Worm (Caenorhabditis elegans) whole organism, L4 larva: ENCODE results near the gene hsp-16.2.

Experiments used
- F10B5.3 ChIP-seq: sonication (generic microtip); optimal IDR thresholded peaks from 2 replicates; lab custom pipeline; 2016; ENCODE audit warnings: mild to moderate bottlenecking, missing genetic modification characterization, missing compliant biosample characterization
- F37D6.2 ChIP-seq: sonication (generic microtip); optimal IDR thresholded peaks from 2 replicates; lab custom pipeline; 2016; ENCODE audit warnings: mild to moderate bottlenecking, missing genetic modification characterization, missing compliant biosample characterization
- R02D3.7 ChIP-seq: fragments of 150-350 bp; sonication (generic microtip); optimal IDR thresholded peaks from 3 replicates; lab custom pipeline; 2014; ENCODE audit warnings: missing biosample characterization, missing genetic modification characterization
- Y5F2A.4 ChIP-seq: fragments of 200-800 bp; sonication (Bioruptor generic); optimal IDR thresholded peaks from 2 replicates; lab custom pipeline; 2018; ENCODE audit warnings: mild to moderate bottlenecking, missing genetic modification characterization, missing compliant biosample characterization
- Y75B8A.6 ChIP-seq: fragments of 200-800 bp; sonication (Bioruptor generic); IDR thresholded peaks from 2 replicates; pipeline ENCODE4 v1.3.6; 2022; ENCODE audit warnings: missing genetic modification reagents, missing genetic modification characterization, missing compliant biosample characterization
- ceh-32 ChIP-seq: sonication (generic microtip); optimal IDR thresholded peaks from 2 replicates; lab custom pipeline; 2016; ENCODE audit warnings: mild to moderate bottlenecking, missing genetic modification characterization, missing compliant biosample characterization; ENCODE audit not compliant: poor library complexity
- ceh-82 ChIP-seq: sonication (generic microtip); optimal IDR thresholded peaks from 2 replicates; lab custom pipeline; 2017; ENCODE audit warnings: missing biosample characterization, missing genetic modification characterization
- ces-1 ChIP-seq: fragments of 150-350 bp; sonication (generic microtip); optimal IDR thresholded peaks from 4 replicates; lab custom pipeline; 2014; ENCODE audit warnings: missing biosample characterization, missing genetic modification reagents, missing genetic modification characterization
- cey-2 ChIP-seq: sonication (generic microtip); optimal IDR thresholded peaks from 3 replicates; lab custom pipeline; 2017; ENCODE audit warnings: missing genetic modification characterization, mild to moderate bottlenecking, missing compliant biosample characterization, antibody characterized with exemption, borderline replicate concordance; ENCODE audit not compliant: insufficient read depth
- ctbp-1 ChIP-seq: fragments of 200-800 bp; sonication (Bioruptor generic); IDR thresholded peaks from 2 replicates; pipeline ENCODE4 v1.3.6; 2022; ENCODE audit warnings: missing genetic modification reagents, missing genetic modification characterization, missing compliant biosample characterization
- daf-12 ChIP-seq: fragments of 150-350 bp; optimal IDR thresholded peaks from 2 replicates; lab custom pipeline; 2014; ENCODE audit warnings: missing biosample characterization, missing genetic modification reagents, missing genetic modification characterization
- daf-16 ChIP-seq, 3 experiments: sonication (generic microtip); optimal IDR thresholded peaks; 2 replicates each; lab custom pipeline; 2016 to 2017; ENCODE audit warnings: missing genetic modification characterization in 3 of 3, missing genetic modification reagents in 3 of 3, mild to moderate bottlenecking in 2 of 3, missing compliant biosample characterization in 2 of 3, missing biosample characterization in 1 of 3, moderate library complexity in 1 of 3
- daf-19 ChIP-seq: fragments of 200-800 bp; sonication (Bioruptor generic); conservative IDR thresholded peaks from 2 replicates; pipeline ENCODE4 v1.3.6; 2022; ENCODE audit warnings: missing genetic modification characterization, missing compliant biosample characterization
- duxl-1 ChIP-seq: sonication (generic microtip); optimal IDR thresholded peaks from 2 replicates; lab custom pipeline; 2016; ENCODE audit warnings: mild to moderate bottlenecking, missing genetic modification characterization, moderate library complexity, missing compliant biosample characterization; ENCODE audit not compliant: poor library complexity
- dve-1 ChIP-seq: sonication (generic microtip); optimal IDR thresholded peaks from 2 replicates; lab custom pipeline; 2017; ENCODE audit warnings: antibody characterized with exemption, mild to moderate bottlenecking, missing genetic modification characterization, missing compliant biosample characterization; ENCODE audit not compliant: insufficient read depth
- fos-1 ChIP-seq: fragments of 150-350 bp; optimal IDR thresholded peaks from 2 replicates; lab custom pipeline; 2014; ENCODE audit warnings: missing biosample characterization, missing genetic modification characterization
- gei-8 ChIP-seq: fragments of 200-800 bp; sonication (Bioruptor generic); optimal IDR thresholded peaks from 2 replicates; lab custom pipeline; 2018; ENCODE audit warnings: mild to moderate bottlenecking, missing genetic modification characterization, missing compliant biosample characterization
- hmg-1.1 ChIP-seq: fragments of 200-800 bp; sonication (Bioruptor generic); IDR thresholded peaks from 2 replicates; pipeline ENCODE4 v1.3.6; 2022; ENCODE audit warnings: missing genetic modification reagents, missing genetic modification characterization, missing compliant biosample characterization
- lin-13 ChIP-seq: fragments of 150-350 bp; optimal IDR thresholded peaks from 2 replicates; lab custom pipeline; 2014; ENCODE audit warnings: missing biosample characterization, missing genetic modification reagents, missing genetic modification characterization
- lin-15B ChIP-seq: fragments of 150-350 bp; sonication (generic microtip); optimal IDR thresholded peaks from 3 replicates; lab custom pipeline; 2014; ENCODE audit warnings: missing biosample characterization, missing genetic modification characterization
- lin-38 ChIP-seq: fragments of 200-800 bp; sonication (Bioruptor generic); IDR thresholded peaks from 2 replicates; pipeline ENCODE4 v1.3.6; 2022; ENCODE audit warnings: missing genetic modification reagents, missing genetic modification characterization, missing compliant biosample characterization
- lir-3 ChIP-seq: sonication (generic microtip); optimal IDR thresholded peaks from 2 replicates; lab custom pipeline; 2016; ENCODE audit warnings: mild to moderate bottlenecking, missing genetic modification characterization, missing compliant biosample characterization
- mdl-1 ChIP-seq, 2 experiments: fragments of 150-350 bp in 1 of 2; sonication (generic microtip) in 1 of 2; optimal IDR thresholded peaks; 2 replicates each; lab custom pipeline; 2014 to 2017; ENCODE audit warnings: missing biosample characterization in 2 of 2, missing genetic modification characterization in 2 of 2
- mxl-3 ChIP-seq: fragments of 200-800 bp; sonication (Bioruptor generic); optimal IDR thresholded peaks from 2 replicates; lab custom pipeline; 2018; ENCODE audit warnings: mild to moderate bottlenecking, missing genetic modification characterization, missing compliant biosample characterization
- nhr-11 ChIP-seq: fragments of 150-350 bp; optimal IDR thresholded peaks from 2 replicates; lab custom pipeline; 2014; ENCODE audit warnings: missing biosample characterization, missing genetic modification characterization
- nhr-111 ChIP-seq: fragments of 200-800 bp; sonication (Bioruptor generic); optimal IDR thresholded peaks from 2 replicates; lab custom pipeline; 2018; ENCODE audit warnings: mild to moderate bottlenecking, missing genetic modification characterization, missing compliant biosample characterization
- nhr-237 ChIP-seq: sonication (generic microtip); optimal IDR thresholded peaks from 2 replicates; lab custom pipeline; 2017; ENCODE audit warnings: missing biosample characterization, missing genetic modification characterization
- nhr-25 ChIP-seq: sonication (generic microtip); optimal IDR thresholded peaks from 2 replicates; lab custom pipeline; 2017; ENCODE audit warnings: missing genetic modification characterization, mild to moderate bottlenecking, missing compliant biosample characterization, antibody characterized with exemption, moderate library complexity, borderline replicate concordance; ENCODE audit not compliant: insufficient read depth
- nhr-28 ChIP-seq: fragments of 150-350 bp; optimal IDR thresholded peaks from 2 replicates; lab custom pipeline; 2014; ENCODE audit warnings: missing biosample characterization, missing genetic modification characterization
- nhr-41 ChIP-seq: fragments of 200-800 bp; sonication (Bioruptor generic); IDR thresholded peaks from 2 replicates; pipeline ENCODE4 v1.3.6; 2022; ENCODE audit warnings: missing genetic modification reagents, missing genetic modification characterization, missing compliant biosample characterization
- nhr-42 ChIP-seq: fragments of 200-800 bp; sonication (Bioruptor generic); IDR thresholded peaks from 2 replicates; pipeline ENCODE4 v1.3.6; 2022; ENCODE audit warnings: missing genetic modification characterization, missing compliant biosample characterization
- nhr-48 ChIP-seq: sonication (generic microtip); optimal IDR thresholded peaks from 2 replicates; lab custom pipeline; 2016; ENCODE audit warnings: mild to moderate bottlenecking, missing genetic modification characterization, missing compliant biosample characterization
- pha-4 ChIP-seq, 2 experiments: fragments of 150-350 bp in 1 of 2; fragments of 200-800 bp in 1 of 2; sonication (Bioruptor generic) in 1 of 2; IDR thresholded peaks in 1 of 2; optimal IDR thresholded peaks in 1 of 2; 2 replicates each; pipeline versions ENCODE4 v1.3.6 to Lab custom; 2014 to 2022; ENCODE audit warnings: missing genetic modification characterization in 2 of 2, missing genetic modification reagents in 2 of 2, missing biosample characterization in 1 of 2, missing compliant biosample characterization in 1 of 2
- pqm-1 ChIP-seq: sonication (generic microtip); optimal IDR thresholded peaks from 2 replicates; lab custom pipeline; 2017; ENCODE audit warnings: missing biosample characterization, missing genetic modification characterization
- saeg-2 ChIP-seq: fragments of 200-800 bp; sonication (Bioruptor generic); IDR thresholded peaks from 2 replicates; pipeline ENCODE4 v1.3.6; 2022; ENCODE audit warnings: missing genetic modification reagents, missing genetic modification characterization, missing compliant biosample characterization
- sdz-12 ChIP-seq: fragments of 200-800 bp; sonication (Bioruptor generic); optimal IDR thresholded peaks from 2 replicates; lab custom pipeline; 2018; ENCODE audit warnings: mild to moderate bottlenecking, missing genetic modification characterization, missing compliant biosample characterization
- set-16 ChIP-seq: fragments of 200-800 bp; sonication (Bioruptor generic); IDR thresholded peaks from 2 replicates; pipeline ENCODE4 v1.3.6; 2022; ENCODE audit warnings: missing genetic modification reagents, missing genetic modification characterization, missing compliant biosample characterization
- snpc-4 ChIP-seq: fragments of 150-350 bp; optimal IDR thresholded peaks from 2 replicates; lab custom pipeline; 2014; ENCODE audit warnings: missing biosample characterization, missing genetic modification characterization
- tag-97 ChIP-seq: fragments of 200-800 bp; sonication (Bioruptor generic); IDR thresholded peaks from 2 replicates; pipeline ENCODE4 v1.3.6; 2022; ENCODE audit warnings: missing genetic modification characterization, missing compliant biosample characterization
- unc-130 ChIP-seq: sonication (generic microtip); optimal IDR thresholded peaks from 2 replicates; lab custom pipeline; 2016; ENCODE audit warnings: missing genetic modification reagents, missing genetic modification characterization, missing compliant biosample characterization
- unc-62 ChIP-seq, 3 experiments: fragments of 150-350 bp in 1 of 3; sonication (generic microtip); optimal IDR thresholded peaks in 2 of 3; peaks in 1 of 3; 1 replicate in 1 of 3; 2 replicates in 2 of 3; lab custom pipeline; 2014 to 2017; ENCODE audit warnings: missing biosample characterization in 3 of 3, missing genetic modification characterization in 3 of 3, missing genetic modification reagents in 3 of 3, missing genotype in 1 of 3
- zip-11 ChIP-seq: fragments of 200-800 bp; sonication (Bioruptor generic); IDR thresholded peaks from 2 replicates; pipeline ENCODE4 v1.3.6; 2022; ENCODE audit warnings: missing genetic modification characterization, missing compliant biosample characterization
- ztf-7 ChIP-seq: fragments of 150-350 bp; optimal IDR thresholded peaks from 2 replicates; lab custom pipeline; 2014; ENCODE audit warnings: missing biosample characterization, missing genetic modification characterization

The hsp-16.2 gene

DNA sequence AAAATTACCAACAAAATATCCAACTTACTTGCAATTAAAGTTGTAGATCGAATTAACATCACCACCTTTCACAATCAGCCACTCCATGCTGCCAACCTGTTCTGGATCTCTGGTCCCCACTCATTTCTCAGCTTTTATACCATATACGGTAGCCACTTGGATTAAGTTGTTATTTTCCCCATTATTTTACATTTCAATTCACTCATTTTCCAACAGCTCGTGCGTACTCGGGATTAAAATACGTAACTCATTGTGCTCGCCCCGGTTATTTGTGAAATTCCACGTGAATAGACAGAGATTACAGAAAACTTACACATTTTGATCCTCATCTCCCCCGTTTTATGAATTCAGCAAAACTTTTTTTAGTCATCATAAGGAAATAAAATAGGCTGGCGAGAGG, 1.7 kb downstream of the hsp-16.2 start, which contains the start of gene srt-41:
Gene srt-41, minus strand, starts transcription at position 101 of the 400 bp plus-strand sequence.
- TF ChIP-seq zip-11 (no peak), ces-1 (GFP tag; lab: Kevin White, UChicago) (no peak), set-16 (GFP tag; lab: Robert Waterston, UW) (no peak), nhr-41 (GFP tag; lab: Robert Waterston, UW) (no peak), daf-16 (GFP tag; optimal IDR thresholded peaks at IDR 0.05; lab: Kevin White, UChicago) (no peak), daf-16 (tag; optimal IDR thresholded peaks at IDR 0.05; lab: Kevin White, UChicago) (no peak), sdz-12 (GFP tag; lab: Kevin White, UChicago) (no peak), Y5F2A.4 (GFP tag; lab: Kevin White, UChicago) (no peak), nhr-25 (tag; lab: Kevin White, UChicago) (no peak), lin-38 (no peak), ctbp-1 (GFP tag; lab: Robert Waterston, UW) (no peak), nhr-42 (no peak), hmg-1.1 (GFP tag; lab: Robert Waterston, UW) (no peak), duxl-1 (no peak), gei-8 (GFP tag; lab: Kevin White, UChicago) (no peak)
- TF ChIP-seq, all 104 proteins: peak for 0

DNA sequence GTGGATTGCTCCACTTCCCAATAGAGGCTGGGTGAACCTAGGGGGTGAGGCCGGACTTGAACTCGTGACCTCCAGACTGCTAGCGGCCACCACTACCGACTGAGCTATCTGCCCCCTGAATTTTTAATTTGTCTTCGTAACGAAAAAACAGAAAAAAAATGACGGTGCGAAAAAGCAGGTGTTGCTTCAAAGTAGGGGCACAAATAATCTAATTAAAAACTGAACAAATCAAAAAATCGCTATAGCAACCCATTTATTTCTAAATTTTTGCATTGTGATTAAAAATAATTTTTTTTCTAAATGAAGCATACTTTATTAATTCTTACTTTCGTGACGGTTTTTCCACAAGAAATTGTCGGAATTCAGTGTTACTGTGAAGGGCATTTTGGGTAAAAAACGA, 6.9 kb downstream of the hsp-16.2 start, which contains the start of gene F36H9.10:
Gene F36H9.10, plus strand, starts transcription at position 301 of the 400 bp plus-strand sequence.
- TF ChIP-seq unc-130 (GFP tag; lab: Kevin White, UChicago) (no peak), lin-13 (GFP tag; lab: Kevin White, UChicago) (no peak), ceh-32 (tag; lab: Kevin White, UChicago) (no peak), set-16 (GFP tag; lab: Robert Waterston, UW) (0 out of 2 replicates have a peak, but pooled peaks have one; percentile 28), lin-15B (tag; lab: Kevin White, UChicago) (no peak), dve-1 (no peak)

DNA sequence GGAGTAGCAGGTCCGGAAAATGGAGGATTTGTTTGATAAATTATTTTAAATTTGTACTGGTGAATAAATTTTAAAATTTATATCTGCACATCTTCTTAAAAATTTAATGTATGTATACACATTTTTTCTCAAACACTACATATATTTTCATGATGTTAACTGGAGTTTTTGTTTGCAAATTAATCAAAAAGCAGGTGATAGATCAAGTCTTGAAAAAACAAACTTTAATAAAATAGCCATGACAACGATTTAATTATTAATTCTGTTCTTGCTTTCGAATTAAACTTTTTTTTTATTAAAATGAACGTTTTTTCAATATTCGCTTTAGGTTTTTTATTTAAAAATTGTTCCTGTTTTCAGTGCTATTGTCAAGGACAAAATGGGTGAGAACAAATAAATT, 10.5 kb downstream of the hsp-16.2 start, which contains the start of gene F36H9.1:
Gene F36H9.1, plus strand, starts transcription at position 301 of the 400 bp plus-strand sequence.
- TF ChIP-seq fos-1 (no peak), tag-97 (GFP tag; lab: Robert Waterston, UW) (no peak), nhr-11 (tag; lab: Kevin White, UChicago) (no peak), pqm-1 (no peak), daf-19 (GFP tag; lab: Robert Waterston, UW) (no peak), nhr-111 (GFP tag; lab: Kevin White, UChicago) (no peak)

DNA sequence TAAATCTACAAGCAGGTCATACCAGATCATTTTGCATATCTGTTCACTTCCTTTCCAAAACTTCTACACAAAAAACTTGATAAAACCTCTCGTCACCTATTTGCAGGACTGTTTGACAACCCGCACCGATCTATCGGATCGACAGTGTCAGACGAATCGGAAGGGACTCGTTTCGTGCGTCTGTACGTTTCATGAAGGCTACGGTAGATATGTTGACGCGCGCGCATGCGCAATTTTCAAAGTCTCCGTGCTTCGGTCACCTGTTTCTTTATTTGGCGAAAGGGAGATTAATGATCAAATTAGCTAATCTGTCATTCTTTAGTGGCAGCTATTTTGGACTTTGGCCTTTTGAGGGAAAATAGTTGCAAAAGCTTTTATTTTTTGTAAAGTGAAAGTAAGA, 15.3 kb downstream of the hsp-16.2 start:
- TF ChIP-seq unc-62 (GFP tag; optimal IDR thresholded peaks at IDR 0.05 in 1 of 2; lab: Kevin White, UChicago) = peak in 1 of 2 experiments; percentile 73
- TF ChIP-seq unc-62 (tag; optimal IDR thresholded peaks at IDR 0.05; lab: Kevin White, UChicago) = no peak
- TF ChIP-seq nhr-28 (tag; lab: Kevin White, UChicago) = peak; percentile 54
- peak; percentile 67 for TF ChIP-seq mxl-3 (GFP tag; lab: Kevin White, UChicago)
- TF ChIP-seq mdl-1 (tag; optimal IDR thresholded peaks at IDR 0.05; lab: Kevin White, UChicago) = peak in 1 of 2 experiments; percentile 54
- no peak for TF ChIP-seq ceh-82
- peak; percentile 61 for TF ChIP-seq nhr-48 (tag; lab: Kevin White, UChicago)

ce11 chrV:1788157-1788556, 16.6 kb downstream of the hsp-16.2 start, which contains the start of gene F36H9.2:
F36H9.2 (plus strand) TSS chrV:1788457.
- TF ChIP-seq pha-4 (GFP tag; IDR thresholded peaks at IDR 0.05; lab: Robert Waterston, UW) = no peak
- no peak for TF ChIP-seq pha-4 (tag; optimal IDR thresholded peaks at IDR 0.05; lab: Kevin White, UChicago)
- TF ChIP-seq nhr-237 (tag; lab: Kevin White, UChicago) = no peak
- TF ChIP-seq F37D6.2 (tag; lab: Kevin White, UChicago) = no peak
- TF ChIP-seq gei-8 (GFP tag; lab: Kevin White, UChicago) = no peak
- no peak for TF ChIP-seq ztf-7 (tag; lab: Kevin White, UChicago)
- no peak for TF ChIP-seq Y75B8A.6 (GFP tag; lab: Robert Waterston, UW)
- TF ChIP-seq cey-2 = no peak
- no peak for TF ChIP-seq daf-12
- TF ChIP-seq saeg-2 = no peak
- TF ChIP-seq fos-1 = no peak
- TF ChIP-seq F10B5.3 (tag; lab: Kevin White, UChicago) = no peak
- no peak for TF ChIP-seq R02D3.7 (tag; lab: Kevin White, UChicago)
- TF ChIP-seq snpc-4 (tag; lab: Kevin White, UChicago) = no peak
- no peak for TF ChIP-seq lir-3 (tag; lab: Kevin White, UChicago)
